Worm (Caenorhabditis elegans): ENCODE data around the gene B0280.17.

B0280.17 gene

ce11 chrIII:7087691-7088323 is 48.1 kb downstream of the B0280.17 start, which contains the start of gene fubl-2 (continued):
- TF ChIP-seq ama-1 (optimal IDR thresholded peaks at IDR 0.05) (no peak), ztf-11 (tag; optimal IDR thresholded peaks at IDR 0.05) (peak in 1 of 2 experiments; percentile 68), nhr-71 (tag; optimal IDR thresholded peaks at IDR 0.05) (peak; percentile 83), ceh-88 (GFP tag; IDR thresholded peaks at IDR 0.05) (no peak), nhr-237 (tag; optimal IDR thresholded peaks at IDR 0.05) (no peak), nhr-77 (tag; optimal IDR thresholded peaks at IDR 0.05) (peak; percentile 20), nhr-12 (tag; optimal IDR thresholded peaks at IDR 0.05) (no peak), lin-13 (GFP tag; optimal IDR thresholded peaks at IDR 0.05) (peak; percentile 32), lir-3 (tag; optimal IDR thresholded peaks at IDR 0.05; ENCODE audit: poor library complexity) (peak; percentile 86), sox-4 (tag; optimal IDR thresholded peaks at IDR 0.05) (peak; percentile 67), zag-1 (tag; optimal IDR thresholded peaks at IDR 0.05) (no peak), fkh-4 (tag; optimal IDR thresholded peaks at IDR 0.05; ENCODE audit: borderline replicate concordance) (peak; percentile 54), skn-1 (tag; optimal IDR thresholded peaks at IDR 0.05) (peak; percentile 6), dpl-1 (GFP tag; optimal IDR thresholded peaks at IDR 0.05) (peak; percentile 53 to 71 (median 54)), efl-1 (optimal IDR thresholded peaks at IDR 0.05) (peak; percentile 73 to 74), efl-1 (GFP tag; optimal IDR thresholded peaks at IDR 0.05 in 1 of 2) (peak in 1 of 2 experiments; percentile 51), mep-1 (tag; optimal IDR thresholded peaks at IDR 0.05) (peak; percentile 51), swsn-7 (tag; optimal IDR thresholded peaks at IDR 0.05) (peak; percentile 66), nhr-20 (tag; optimal IDR thresholded peaks at IDR 0.05) (peak; percentile 74), ceh-63 (GFP tag; optimal IDR thresholded peaks at IDR 0.05) (no peak), isw-1 (GFP tag; IDR thresholded peaks at IDR 0.05) (peak; percentile 46), tlp-1 (tag; optimal IDR thresholded peaks at IDR 0.05) (no peak), hlh-4 (tag; optimal IDR thresholded peaks at IDR 0.05) (no peak), blmp-1 (tag; optimal IDR thresholded peaks at IDR 0.05) (peak; percentile 34), unc-62 (GFP tag; optimal IDR thresholded peaks at IDR 0.05) (no peak), tbx-2 (tag; optimal IDR thresholded peaks at IDR 0.05) (peak; percentile 67), nhr-47 (tag; optimal IDR thresholded peaks at IDR 0.05) (peak; percentile 76), pag-3 (tag; optimal IDR thresholded peaks at IDR 0.05; ENCODE audit: borderline replicate concordance, insufficient read depth) (no peak), lin-35 (GFP tag; optimal IDR thresholded peaks at IDR 0.05) (peak; percentile 53 to 69), unc-130 (tag; optimal IDR thresholded peaks at IDR 0.05) (no peak)

DNA sequence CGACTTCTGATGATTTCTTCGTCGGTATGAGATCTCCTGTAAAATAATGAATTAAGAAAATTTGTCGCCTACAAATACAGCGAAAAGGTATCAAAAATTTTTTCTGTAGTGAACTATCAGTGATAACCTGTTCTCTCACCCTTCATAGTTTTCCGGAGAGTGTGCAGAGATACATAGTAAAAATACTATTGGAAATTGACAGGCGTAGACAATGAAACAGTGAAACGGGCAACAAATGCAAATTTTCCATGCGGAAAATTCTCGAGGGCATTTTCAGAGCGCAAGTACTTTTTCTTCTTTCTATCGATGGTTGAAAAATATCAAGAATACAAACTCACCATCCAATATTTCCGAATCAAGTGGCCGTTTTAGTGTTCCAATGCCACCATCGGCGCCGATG is 48.7 kb downstream of the B0280.17 start:
- TF ChIP-seq mab-9 (GFP tag; IDR thresholded peaks at IDR 0.05) (no peak), lin-35 (GFP tag; optimal IDR thresholded peaks at IDR 0.05) (peak in 1 of 2 experiments; percentile 32), Y116A8C.19 (tag; optimal IDR thresholded peaks at IDR 0.05; ENCODE audit: borderline replicate concordance) (no peak), jun-1 (tag; optimal IDR thresholded peaks at IDR 0.05) (no peak), nhr-47 (tag; optimal IDR thresholded peaks at IDR 0.05) (no peak), lin-13 (GFP tag; optimal IDR thresholded peaks at IDR 0.05) (no peak), nhr-76 (tag; optimal IDR thresholded peaks at IDR 0.05) (no peak), nhr-90 (tag; optimal IDR thresholded peaks at IDR 0.05; ENCODE audit: poor library complexity) (no peak), isw-1 (GFP tag; IDR thresholded peaks at IDR 0.05) (no peak), nhr-84 (tag; optimal IDR thresholded peaks at IDR 0.05) (no peak), nhr-20 (tag; optimal IDR thresholded peaks at IDR 0.05) (no peak), zip-4 (GFP tag; optimal IDR thresholded peaks at IDR 0.05) (no peak), ceh-88 (GFP tag; IDR thresholded peaks at IDR 0.05) (no peak), skn-1 (tag; optimal IDR thresholded peaks at IDR 0.05) (no peak), nhr-71 (tag; optimal IDR thresholded peaks at IDR 0.05) (no peak), efl-1 (optimal IDR thresholded peaks at IDR 0.05) (peak in 1 of 2 experiments; percentile 13), efl-1 (GFP tag; optimal IDR thresholded peaks at IDR 0.05 in 1 of 2) (peak in 1 of 2 experiments; percentile 91), lin-39 (tag; optimal IDR thresholded peaks at IDR 0.05) (no peak)
